Fruit fly (Drosophila melanogaster): ENCODE results near the gene CG5078.

The CG5078 gene

DNA sequence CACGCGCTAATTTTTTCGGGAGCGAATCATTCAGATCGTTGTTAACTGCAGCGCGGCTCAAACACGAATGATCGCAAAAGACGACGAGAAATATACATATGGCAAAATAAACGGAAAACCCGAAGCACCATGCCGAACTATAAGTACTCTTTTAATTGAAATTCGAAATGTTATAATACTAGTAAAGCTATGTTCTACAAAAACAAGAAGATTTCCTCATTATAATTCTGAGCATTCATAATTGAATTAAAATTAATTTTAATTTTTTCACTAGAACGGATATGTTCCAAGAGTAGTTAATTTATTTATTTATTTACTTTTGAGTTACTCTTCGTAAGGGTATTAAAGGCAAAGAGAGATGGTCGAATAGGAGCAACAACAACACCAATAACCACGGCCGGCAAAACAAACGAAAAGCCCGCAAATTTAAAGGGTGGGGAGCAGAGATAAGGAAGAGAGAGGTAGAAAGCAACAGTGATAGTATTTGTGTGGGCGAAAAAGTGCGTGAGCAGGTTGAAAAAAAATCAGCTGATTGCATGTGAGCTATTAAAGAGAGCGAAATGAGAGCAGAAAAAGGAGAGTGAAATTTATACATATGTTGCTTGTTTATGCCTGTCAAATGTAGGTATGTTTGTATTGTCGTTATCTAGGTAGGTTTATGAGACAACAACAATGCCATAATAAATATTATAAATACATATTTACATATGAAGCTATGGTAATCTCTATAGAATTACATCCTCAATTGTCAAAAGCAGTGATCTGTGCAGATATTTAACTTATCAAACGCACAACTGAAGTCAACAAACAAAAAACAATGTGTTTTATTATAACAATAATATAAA lies 12.2 kb upstream of the CG5078 start (continued):
- TF ChIP-seq CG8359 (GFP tag; optimal IDR thresholded peaks at IDR 0.05; ENCODE audit: borderline replicate concordance), result no peak
- TF ChIP-seq gsb-n (tag; optimal IDR thresholded peaks at IDR 0.05), result no peak
- TF ChIP-seq trh (GFP tag; optimal IDR thresholded peaks at IDR 0.05), result peak; percentile 25
- peak; percentile 39 for TF ChIP-seq CG4424 (GFP tag; optimal IDR thresholded peaks at IDR 0.05)
- TF ChIP-seq ken (GFP tag; IDR thresholded peaks at IDR 0.05), result peak; percentile 38; the same call in 1 of the 3 replicates
- peak; percentile 13 for TF ChIP-seq CG8944 (GFP tag; optimal IDR thresholded peaks at IDR 0.05)
- peak; percentile 84 for TF ChIP-seq stc (GFP tag; IDR thresholded peaks at IDR 0.05)
- peak; percentile 28 for TF ChIP-seq CrebB (tag; optimal IDR thresholded peaks at IDR 0.05)
- TF ChIP-seq br (optimal IDR thresholded peaks at IDR 0.05), result no peak
- TF ChIP-seq bigmax (GFP tag; optimal IDR thresholded peaks at IDR 0.05), result no peak
- no peak for TF ChIP-seq D (optimal IDR thresholded peaks at IDR 0.05)
- no peak for TF ChIP-seq D (GFP tag; optimal IDR thresholded peaks at IDR 0.05)
- peak; percentile 78 for TF ChIP-seq Dek (tag; optimal IDR thresholded peaks at IDR 0.05)
- peak; percentile 15 for TF ChIP-seq nerfin-1 (tag; optimal IDR thresholded peaks at IDR 0.05)
- TF ChIP-seq CG8290 (GFP tag; optimal IDR thresholded peaks at IDR 0.05), result no peak
- TF ChIP-seq CG8290 (tag; optimal IDR thresholded peaks at IDR 0.05), result peak in 1 of 2 experiments; percentile 48
- peak; percentile 37 for TF ChIP-seq CG10431 (GFP tag; optimal IDR thresholded peaks at IDR 0.05)
- TF ChIP-seq CG34376 (GFP tag; optimal IDR thresholded peaks at IDR 0.05), result peak; percentile 10
- TF ChIP-seq CG7839 (tag; optimal IDR thresholded peaks at IDR 0.05), result peak; percentile 86
- peak; percentile 83 for TF ChIP-seq Rfx (GFP tag; IDR thresholded peaks at IDR 0.05)
- peak; percentile 70 for TF ChIP-seq nom (GFP tag; optimal IDR thresholded peaks at IDR 0.05)
- peak; percentile 73 for TF ChIP-seq fd96Cb (tag; optimal IDR thresholded peaks at IDR 0.05)
- TF ChIP-seq HmgD (GFP tag; optimal IDR thresholded peaks at IDR 0.05), result no peak
- peak; percentile 48; the same call in 1 of the 2 replicates for TF ChIP-seq peb (GFP tag; IDR thresholded peaks at IDR 0.05)
- TF ChIP-seq H2.0 (GFP tag; IDR thresholded peaks at IDR 0.05), result peak; percentile 71
- no peak for TF ChIP-seq CG34224 (GFP tag; IDR thresholded peaks at IDR 0.05; ENCODE audit: partially characterized antibody)
- TF ChIP-seq disco-r (GFP tag; optimal IDR thresholded peaks at IDR 0.05), result no peak
- peak; percentile 7 for TF ChIP-seq emc (GFP tag; optimal IDR thresholded peaks at IDR 0.05)
- TF ChIP-seq CG2712 (tag; optimal IDR thresholded peaks at IDR 0.05), result peak; percentile 82
- TF ChIP-seq sens (GFP tag), result peak; percentile 89
- TF ChIP-seq CoRest (tag; optimal IDR thresholded peaks at IDR 0.05), result peak; percentile 73
- TF ChIP-seq CG12391 (tag; optimal IDR thresholded peaks at IDR 0.05), result peak; percentile 77
- no peak for TF ChIP-seq CG8089 (GFP tag; optimal IDR thresholded peaks at IDR 0.05)
- TF ChIP-seq Aef1 (GFP tag; IDR thresholded peaks at IDR 0.05), result peak; percentile 72
- peak; percentile 69 for TF ChIP-seq CG12659 (GFP tag; optimal IDR thresholded peaks at IDR 0.05)
- peak; percentile 85; the same call in 2 of the 3 replicates for TF ChIP-seq CG34422 (GFP tag; IDR thresholded peaks at IDR 0.05)
- no peak for TF ChIP-seq CG12299 (tag; optimal IDR thresholded peaks at IDR 0.05)
- TF ChIP-seq Dad (GFP tag; optimal IDR thresholded peaks at IDR 0.05), result peak; percentile 21
- TF ChIP-seq CG12104 (GFP tag; optimal IDR thresholded peaks at IDR 0.05), result peak; percentile 60
- TF ChIP-seq CG6791 (GFP tag; IDR thresholded peaks at IDR 0.05; ENCODE audit: partially characterized antibody), result no peak
- TF ChIP-seq H15 (GFP tag; IDR thresholded peaks at IDR 0.05), result peak; percentile 59; the same call in 2 of the 3 replicates
- peak; percentile 87 for TF ChIP-seq Ptx1 (GFP tag; IDR thresholded peaks at IDR 0.05)
- peak; percentile 32 for TF ChIP-seq CG16815 (GFP tag; optimal IDR thresholded peaks at IDR 0.05)
- TF ChIP-seq tup (GFP tag; optimal IDR thresholded peaks at IDR 0.05), result no peak
- TF ChIP-seq chm (GFP tag; IDR thresholded peaks at IDR 0.05), result peak; percentile 38; the same call in 1 of the 2 replicates
- peak; percentile 58 for TF ChIP-seq org-1 (GFP tag; optimal IDR thresholded peaks at IDR 0.05)
- TF ChIP-seq CG10321 (GFP tag; IDR thresholded peaks at IDR 0.05), result peak; percentile 37; the same call in 1 of the 2 replicates
- peak; percentile 81 for TF ChIP-seq CG15269 (tag; optimal IDR thresholded peaks at IDR 0.05)
- TF ChIP-seq CG3838 (GFP tag; optimal IDR thresholded peaks at IDR 0.05), result peak; percentile 37
- peak; percentile 80 for TF ChIP-seq Fer1 (GFP tag; optimal IDR thresholded peaks at IDR 0.05)
